Worm (Caenorhabditis elegans) whole organism, midembryonic: ENCODE measurements around the gene srh-75.

Experiments
- T22C8.4 ChIP-seq: fragments of 200-800 bp; sonication (Bioruptor generic); IDR thresholded peaks from 2 replicates; pipeline ENCODE4 v1.3.6; 2022; ENCODE audit warnings: missing genetic modification characterization, missing compliant biosample characterization
- cog-1 ChIP-seq: sonication (generic microtip); optimal IDR thresholded peaks from 2 replicates; lab custom pipeline; 2016; ENCODE audit warnings: missing genetic modification characterization, missing compliant biosample characterization
- flt-1 ChIP-seq: fragments of 200-800 bp; sonication (Bioruptor generic); IDR thresholded peaks from 2 replicates; pipeline ENCODE4 v1.3.6; 2022; ENCODE audit warnings: missing genetic modification characterization, missing compliant biosample characterization
- klf-2 ChIP-seq: fragments of 200-800 bp; sonication (Bioruptor generic); conservative IDR thresholded peaks from 2 replicates; pipeline ENCODE4 v1.3.6; 2022; ENCODE audit warnings: missing genetic modification reagents, missing genetic modification characterization, missing compliant biosample characterization
- med-1 ChIP-seq: sonication (generic microtip); optimal IDR thresholded peaks from 2 replicates; lab custom pipeline; 2017; ENCODE audit warnings: missing genetic modification characterization, mild to moderate bottlenecking, missing compliant biosample characterization, antibody characterized with exemption, missing genetic modification reagents; ENCODE audit not compliant: insufficient read depth
- ref-1 ChIP-seq: fragments of 200-800 bp; sonication (Bioruptor generic); conservative IDR thresholded peaks from 2 replicates; pipeline ENCODE4 v1.3.6; 2022; ENCODE audit warnings: missing genetic modification reagents, missing genetic modification characterization, missing compliant biosample characterization
- tab-1 ChIP-seq: fragments of 200-800 bp; sonication (Bioruptor generic); IDR thresholded peaks from 2 replicates; pipeline ENCODE4 v1.3.6; 2022; ENCODE audit warnings: missing genetic modification characterization, missing compliant biosample characterization
- ztf-23 ChIP-seq: fragments of 200-800 bp; sonication (Bioruptor generic); IDR thresholded peaks from 2 replicates; pipeline ENCODE4 v1.3.6; 2022; ENCODE audit warnings: missing genetic modification reagents, missing genetic modification characterization, missing compliant biosample characterization
- ztf-29 ChIP-seq: fragments of 200-800 bp; sonication (Bioruptor generic); IDR thresholded peaks from 2 replicates; pipeline ENCODE4 v1.3.6; 2022; ENCODE audit warnings: missing genetic modification reagents, missing genetic modification characterization, missing compliant biosample characterization

srh-75 gene

ce11 chrV:11057043-11057442, at the start of gene srh-75:
TSS of gene srh-75 (minus strand) at chrV:11057143.
- no peak for TF ChIP-seq T22C8.4 (GFP tag; lab: Robert Waterston, UW)
- TF ChIP-seq cog-1 (tag; lab: Kevin White, UChicago) = no peak
- TF ChIP-seq tab-1 (GFP tag; lab: Robert Waterston, UW) = no peak
- TF ChIP-seq ztf-29 = no peak
- TF ChIP-seq klf-2 (GFP tag; lab: Robert Waterston, UW) = no peak
- no peak for TF ChIP-seq ref-1 (GFP tag; lab: Robert Waterston, UW)
- no peak for TF ChIP-seq ztf-23 (GFP tag; lab: Robert Waterston, UW)

DNA sequence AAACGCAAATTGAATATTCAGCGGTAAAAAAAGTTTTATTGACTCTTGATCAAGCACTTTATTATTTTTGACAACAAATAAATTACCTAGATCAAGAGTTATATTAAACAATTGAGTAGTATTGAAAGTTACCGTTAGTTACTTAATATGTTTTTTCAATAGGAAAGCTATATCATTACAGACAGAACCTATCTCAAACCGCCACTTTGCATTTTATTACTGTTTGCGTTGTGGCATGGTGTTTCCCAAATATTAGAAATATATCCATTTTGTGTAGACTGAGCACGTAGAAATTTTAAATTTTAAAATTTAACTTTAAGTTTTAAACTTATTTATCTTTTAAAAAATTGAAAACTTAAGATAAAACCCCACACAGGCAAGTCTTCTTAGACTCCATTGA, 47.5 kb upstream of the srh-75 start:
- TF ChIP-seq klf-2 (GFP tag; lab: Robert Waterston, UW) = no peak
- TF ChIP-seq tab-1 (GFP tag; lab: Robert Waterston, UW) = no peak
- TF ChIP-seq ztf-23 (GFP tag; lab: Robert Waterston, UW) = no peak
- TF ChIP-seq cog-1 (tag; lab: Kevin White, UChicago) = no peak
- no peak for TF ChIP-seq flt-1 (GFP tag; lab: Robert Waterston, UW)
- no peak for TF ChIP-seq ztf-29
- no peak for TF ChIP-seq ref-1 (GFP tag; lab: Robert Waterston, UW)
- no peak for TF ChIP-seq med-1 (GFP tag; lab: Kevin White, UChicago)
- TF ChIP-seq T22C8.4 (GFP tag; lab: Robert Waterston, UW) = no peak

DNA sequence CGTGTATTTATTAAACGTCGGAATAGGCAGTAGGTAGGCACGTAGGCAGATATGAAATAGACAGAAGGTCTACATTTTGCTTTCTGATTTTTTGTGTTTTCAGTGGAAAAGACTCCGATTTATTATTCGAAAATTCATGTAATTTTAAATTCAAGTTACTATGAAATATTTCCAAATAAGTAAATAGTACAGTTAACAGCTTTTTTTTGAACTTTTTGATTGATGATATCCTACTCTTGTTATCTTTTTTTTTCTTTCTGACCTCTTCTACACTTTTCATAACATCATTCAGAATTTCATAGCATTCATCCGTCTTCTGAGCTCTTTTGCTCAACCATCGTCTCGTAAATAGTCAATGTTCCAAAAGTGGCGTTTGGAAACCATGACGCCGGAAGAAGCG, 41.7 kb upstream of the srh-75 start, which contains the start of gene cdkl-1:
TSS of gene cdkl-1 (plus strand) at position 301 of the 400 bp plus-strand sequence.
- TF ChIP-seq ztf-29 (no peak), T22C8.4 (GFP tag; lab: Robert Waterston, UW) (no peak), flt-1 (GFP tag; lab: Robert Waterston, UW) (no peak), tab-1 (GFP tag; lab: Robert Waterston, UW) (no peak), cog-1 (tag; lab: Kevin White, UChicago) (no peak), klf-2 (GFP tag; lab: Robert Waterston, UW) (no peak), ztf-23 (GFP tag; lab: Robert Waterston, UW) (no peak), ref-1 (GFP tag; lab: Robert Waterston, UW) (no peak), med-1 (GFP tag; lab: Kevin White, UChicago) (no peak)

- TF ChIP-seq ztf-29 (no peak), T22C8.4 (GFP tag; lab: Robert Waterston, UW) (no peak), ztf-23 (GFP tag; lab: Robert Waterston, UW) (no peak), tab-1 (GFP tag; lab: Robert Waterston, UW) (no peak), klf-2 (GFP tag; lab: Robert Waterston, UW) (no peak), flt-1 (GFP tag; lab: Robert Waterston, UW) (no peak)
Measured at ce11 chrV:11095873-11096272, 38.9 kb upstream of the srh-75 start, which contains the start of gene Y42A5A.3. TSS of gene Y42A5A.3 (minus strand) at chrV:11095973.

- TF ChIP-seq ztf-23 (GFP tag; lab: Robert Waterston, UW) = no peak
- no peak for TF ChIP-seq klf-2 (GFP tag; lab: Robert Waterston, UW)
- TF ChIP-seq ref-1 (GFP tag; lab: Robert Waterston, UW) = no peak
- TF ChIP-seq flt-1 (GFP tag; lab: Robert Waterston, UW) = no peak
- no peak for TF ChIP-seq ztf-29
- TF ChIP-seq T22C8.4 (GFP tag; lab: Robert Waterston, UW) = no peak
- TF ChIP-seq med-1 (GFP tag; lab: Kevin White, UChicago) = no peak
- TF ChIP-seq tab-1 (GFP tag; lab: Robert Waterston, UW) = no peak
- no peak for TF ChIP-seq cog-1 (tag; lab: Kevin White, UChicago)
Measured at ce11 chrV:11094698-11095097, 37.8 kb upstream of the srh-75 start.

DNA sequence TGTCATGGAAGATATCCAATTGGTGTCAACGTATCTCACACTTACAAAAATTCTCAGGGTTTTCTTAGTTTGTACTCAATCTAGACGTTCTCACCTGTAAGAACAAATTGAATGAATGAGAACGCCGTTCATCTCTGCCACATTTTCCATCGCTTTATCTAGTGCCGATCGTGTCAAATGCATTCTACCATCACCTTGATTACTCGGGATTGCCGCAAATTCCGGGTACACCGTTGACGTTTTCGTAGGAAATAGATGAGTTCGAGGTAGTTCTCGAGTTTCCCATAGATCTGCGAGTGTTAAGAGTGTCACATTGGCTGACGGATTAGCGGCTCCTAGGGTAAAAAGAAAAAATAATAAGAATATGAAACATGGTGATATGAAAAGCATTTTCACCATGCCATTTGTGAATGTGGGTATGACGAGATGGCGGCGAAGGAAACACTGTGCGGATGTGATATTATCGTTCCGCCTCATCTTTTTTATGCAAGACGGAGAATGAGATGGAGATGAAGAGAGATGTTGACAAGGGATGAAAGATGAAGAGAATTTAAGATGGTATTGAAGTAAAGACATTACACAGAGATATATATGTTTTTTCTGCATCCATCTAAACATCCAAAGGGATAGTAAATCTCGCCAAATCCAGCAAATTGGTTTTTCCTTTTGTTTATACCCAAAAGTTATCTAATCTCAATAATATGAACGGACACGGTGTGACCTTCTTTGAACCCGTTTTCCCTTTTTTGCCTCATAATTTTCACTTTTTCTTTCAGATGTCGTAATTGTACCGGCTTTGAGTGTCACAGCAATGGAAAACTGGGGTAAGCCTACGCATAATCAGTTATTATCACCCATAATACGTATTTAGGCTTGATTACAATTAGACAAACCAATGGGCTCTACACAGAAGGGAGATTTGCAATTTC, 36.5 kb upstream of the srh-75 start, which contains the start of gene lact-8:
TSS of gene lact-8 (minus strand) at position 445 of the 929 bp plus-strand sequence.
- TF ChIP-seq cog-1 (tag; lab: Kevin White, UChicago) (no peak), ztf-23 (GFP tag; lab: Robert Waterston, UW) (no peak)

DNA sequence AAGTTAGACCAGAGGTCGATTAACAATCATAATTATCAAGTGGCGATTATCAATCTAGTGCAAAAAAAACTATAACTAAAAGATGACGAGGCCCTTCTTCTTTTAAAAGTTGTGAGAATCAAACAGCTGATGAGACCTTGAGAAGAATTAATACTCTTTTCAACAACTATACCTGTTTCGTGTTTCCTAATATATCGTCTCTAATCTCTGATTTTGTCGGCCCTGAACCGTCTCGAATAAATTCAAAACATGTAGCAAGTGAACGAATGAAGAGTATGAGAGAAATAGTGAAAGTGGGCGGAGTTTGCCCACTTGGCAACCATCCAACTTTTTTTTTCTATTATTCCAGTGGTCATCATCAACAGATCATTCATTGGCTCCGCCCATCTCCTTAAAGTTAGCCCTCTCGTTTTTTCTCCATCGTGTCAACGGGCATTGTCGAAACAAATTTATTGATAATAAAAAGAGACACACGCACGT, 30.6 kb upstream of the srh-75 start, which contains the start of gene Y42A5A.1:
TSS of gene Y42A5A.1 (plus strand) at position 430 of the 480 bp plus-strand sequence.
- TF ChIP-seq ztf-29 (no peak), T22C8.4 (GFP tag; lab: Robert Waterston, UW) (no peak), flt-1 (GFP tag; lab: Robert Waterston, UW) (no peak), ref-1 (GFP tag; lab: Robert Waterston, UW) (no peak)

- TF ChIP-seq flt-1 (GFP tag; lab: Robert Waterston, UW) = no peak
- TF ChIP-seq ztf-29 = no peak
- no peak for TF ChIP-seq cog-1 (tag; lab: Kevin White, UChicago)
- TF ChIP-seq med-1 (GFP tag; lab: Kevin White, UChicago) = no peak
- no peak for TF ChIP-seq tab-1 (GFP tag; lab: Robert Waterston, UW)
- TF ChIP-seq T22C8.4 (GFP tag; lab: Robert Waterston, UW) = no peak
Measured at ce11 chrV:11087119-11087518, 30.2 kb upstream of the srh-75 start.

ce11 chrV:11083691-11084090, 26.7 kb upstream of the srh-75 start:
- TF ChIP-seq ztf-29 (no peak), cog-1 (tag; lab: Kevin White, UChicago) (peak; percentile 77)
